Worm (Caenorhabditis elegans) whole organism, young adult: ENCODE results near the gene T21C12.4.

ENCODE experiments used
- Y53G8AR.9 ChIP-seq: fragments of 200-800 bp; sonication (Bioruptor generic); conservative IDR thresholded peaks from 2 replicates; pipeline ENCODE4 v1.3.6; 2022; ENCODE audit warnings: missing genetic modification reagents, missing genetic modification characterization, missing compliant biosample characterization
- attf-3 ChIP-seq: fragments of 200-800 bp; sonication (Bioruptor generic); conservative IDR thresholded peaks from 2 replicates; pipeline ENCODE4 v1.3.6; 2022; ENCODE audit warnings: missing genetic modification reagents, missing genetic modification characterization, missing compliant biosample characterization
- die-1 ChIP-seq: sonication (generic microtip); optimal IDR thresholded peaks from 2 replicates; lab custom pipeline; 2016; ENCODE audit warnings: missing genotype, mild to moderate bottlenecking, missing genetic modification characterization, missing compliant biosample characterization
- dpl-1 ChIP-seq: fragments of 150-350 bp; optimal IDR thresholded peaks from 2 replicates; lab custom pipeline; 2014; ENCODE audit warnings: missing biosample characterization, missing genetic modification reagents, missing genetic modification characterization
- efl-1 ChIP-seq: fragments of 150-350 bp; optimal IDR thresholded peaks from 2 replicates; lab custom pipeline; 2014; ENCODE audit warnings: missing biosample characterization, missing genetic modification reagents, missing genetic modification characterization
- him-1 ChIP-seq: sonication (generic microtip); optimal IDR thresholded peaks from 2 replicates; lab custom pipeline; 2016; ENCODE audit warnings: missing genotype, missing genetic modification reagents, missing genetic modification characterization, missing compliant biosample characterization
- lin-26 ChIP-seq: fragments of 200-800 bp; sonication (Bioruptor generic); IDR thresholded peaks from 2 replicates; pipeline ENCODE4 v1.3.6; 2022; ENCODE audit warnings: missing genetic modification reagents, missing genetic modification characterization, missing compliant biosample characterization
- lin-35 ChIP-seq, 3 experiments: fragments of 150-350 bp in 2 of 3; sonication (generic microtip) in 1 of 3; optimal IDR thresholded peaks; 2 replicates each; lab custom pipeline; 2014 to 2018; ENCODE audit warnings: missing biosample characterization in 3 of 3, missing genetic modification characterization in 3 of 3, missing genetic modification reagents in 3 of 3
- lir-1 ChIP-seq: fragments of 200-800 bp; sonication (Bioruptor generic); conservative IDR thresholded peaks from 2 replicates; pipeline ENCODE4 v1.3.6; 2022; ENCODE audit warnings: missing genetic modification reagents, missing genetic modification characterization, missing compliant biosample characterization
- nfya-1 ChIP-seq: sonication (generic microtip); optimal IDR thresholded peaks from 2 replicates; lab custom pipeline; 2017; ENCODE audit warnings: antibody characterized with exemption, missing compliant biosample characterization, missing genetic modification characterization, borderline replicate concordance; ENCODE audit not compliant: insufficient read depth
- nhr-27 ChIP-seq: fragments of 200-800 bp; sonication (Bioruptor generic); optimal IDR thresholded peaks from 2 replicates; lab custom pipeline; 2018; ENCODE audit warnings: mild to moderate bottlenecking, missing genetic modification characterization, moderate library complexity, missing compliant biosample characterization
- snpc-4 ChIP-seq, 5 experiments: fragments of 150-350 bp in 1 of 5; sonication (generic microtip) in 4 of 5; optimal IDR thresholded peaks; 2 replicates each; lab custom pipeline; 2014 to 2018; ENCODE audit warnings: missing genetic modification characterization in 5 of 5, missing biosample characterization in 3 of 5, antibody characterized with exemption in 2 of 5, mild to moderate bottlenecking in 2 of 5, missing compliant biosample characterization in 2 of 5, missing genotype in 2 of 5, moderate library complexity in 2 of 5, missing genetic modification reagents in 1 of 5
- tlf-1 ChIP-seq: fragments of 200-800 bp; sonication (Bioruptor generic); optimal IDR thresholded peaks from 2 replicates; lab custom pipeline; 2018; ENCODE audit warnings: mild to moderate bottlenecking, missing genetic modification characterization, missing compliant biosample characterization
- unc-130 ChIP-seq: sonication (generic microtip); optimal IDR thresholded peaks from 2 replicates; lab custom pipeline; 2016; ENCODE audit warnings: missing genetic modification reagents, missing genetic modification characterization, missing compliant biosample characterization

DNA sequence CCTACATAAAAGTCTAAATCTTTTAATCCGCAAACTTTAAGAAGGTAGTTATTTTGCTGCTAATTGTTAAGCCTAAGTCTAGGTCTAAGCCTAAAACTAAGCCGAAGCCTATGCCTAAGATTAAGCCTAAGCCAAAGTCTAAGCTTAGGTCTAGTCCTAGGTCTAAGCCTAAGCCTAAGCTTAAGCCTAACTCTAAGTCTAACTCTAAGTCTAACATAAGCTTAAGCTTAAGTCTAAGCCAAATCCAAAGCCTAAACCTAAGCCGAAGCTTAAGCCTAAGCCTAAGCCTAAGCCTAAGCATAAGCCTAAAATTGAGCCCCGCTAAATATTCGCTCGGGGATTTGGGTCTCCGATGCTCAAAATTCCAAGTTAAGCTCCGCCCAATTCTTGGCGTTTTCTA, 36.6 kb downstream of the T21C12.4 start:
- TF ChIP-seq nfya-1, result no peak
- no peak for TF ChIP-seq die-1 (tag; lab: Kevin White, UChicago)
- no peak for TF ChIP-seq him-1
- no peak for TF ChIP-seq Y53G8AR.9 (GFP tag; lab: Robert Waterston, UW)
- TF ChIP-seq lir-1 (GFP tag; lab: Robert Waterston, UW), result no peak
- no peak for TF ChIP-seq dpl-1 (GFP tag; lab: Kevin White, UChicago)
- TF ChIP-seq snpc-4 (GFP tag; optimal IDR thresholded peaks at IDR 0.05; lab: Kevin White, UChicago), result no peak
- no peak for TF ChIP-seq snpc-4 (tag; optimal IDR thresholded peaks at IDR 0.05; lab: Kevin White, UChicago)
- TF ChIP-seq attf-3, result no peak
- TF ChIP-seq nhr-27 (tag; lab: Kevin White, UChicago), result no peak
- no peak for TF ChIP-seq lin-26
- TF ChIP-seq efl-1 (GFP tag; lab: Kevin White, UChicago), result no peak
- TF ChIP-seq lin-35 (GFP tag; optimal IDR thresholded peaks at IDR 0.05; lab: Kevin White, UChicago), result no peak
- no peak for TF ChIP-seq unc-130 (GFP tag; lab: Kevin White, UChicago)
- no peak for TF ChIP-seq tlf-1 (GFP tag; lab: Kevin White, UChicago)
